Worm (Caenorhabditis elegans) whole organism, L4 larva: ENCODE results near the gene srh-298.

Experiments used
- F10B5.3 ChIP-seq: sonication (generic microtip); optimal IDR thresholded peaks from 2 replicates; lab custom pipeline; 2016; ENCODE audit warnings: mild to moderate bottlenecking, missing genetic modification characterization, missing compliant biosample characterization
- R02D3.7 ChIP-seq: fragments of 150-350 bp; sonication (generic microtip); optimal IDR thresholded peaks from 3 replicates; lab custom pipeline; 2014; ENCODE audit warnings: missing biosample characterization, missing genetic modification characterization
- Y48G9A.11 ChIP-seq: fragments of 200-800 bp; sonication (Bioruptor generic); IDR thresholded peaks from 2 replicates; pipeline ENCODE4 v1.3.6; 2022; ENCODE audit warnings: missing genetic modification reagents, missing genetic modification characterization, missing compliant biosample characterization
- aha-1 ChIP-seq: fragments of 150-350 bp; peaks from one replicate; lab custom pipeline; 2014; ENCODE audit warnings: missing biosample characterization, missing genetic modification characterization
- ama-1 ChIP-seq: fragments of 150-350 bp; optimal IDR thresholded peaks from 2 replicates; lab custom pipeline; 2014; ENCODE audit warnings: inconsistent platforms, mixed read lengths
- ceh-20 ChIP-seq: fragments of 200-800 bp; sonication (Bioruptor generic); IDR thresholded peaks from 2 replicates; pipeline ENCODE4 v1.3.6; 2022; ENCODE audit warnings: missing genetic modification reagents, missing genetic modification characterization, missing compliant biosample characterization
- ceh-32 ChIP-seq: sonication (generic microtip); optimal IDR thresholded peaks from 2 replicates; lab custom pipeline; 2016; ENCODE audit warnings: mild to moderate bottlenecking, missing genetic modification characterization, missing compliant biosample characterization; ENCODE audit not compliant: poor library complexity
- ceh-82 ChIP-seq: sonication (generic microtip); optimal IDR thresholded peaks from 2 replicates; lab custom pipeline; 2017; ENCODE audit warnings: missing biosample characterization, missing genetic modification characterization
- cey-2 ChIP-seq: sonication (generic microtip); optimal IDR thresholded peaks from 3 replicates; lab custom pipeline; 2017; ENCODE audit warnings: missing genetic modification characterization, mild to moderate bottlenecking, missing compliant biosample characterization, antibody characterized with exemption, borderline replicate concordance; ENCODE audit not compliant: insufficient read depth
- daf-12 ChIP-seq: fragments of 150-350 bp; optimal IDR thresholded peaks from 2 replicates; lab custom pipeline; 2014; ENCODE audit warnings: missing biosample characterization, missing genetic modification reagents, missing genetic modification characterization
- daf-16 ChIP-seq, 3 experiments: sonication (generic microtip); optimal IDR thresholded peaks; 2 replicates each; lab custom pipeline; 2016 to 2017; ENCODE audit warnings: missing genetic modification characterization in 3 of 3, missing genetic modification reagents in 3 of 3, mild to moderate bottlenecking in 2 of 3, missing compliant biosample characterization in 2 of 3, missing biosample characterization in 1 of 3, moderate library complexity in 1 of 3
- dmd-6 ChIP-seq: fragments of 200-800 bp; sonication (Bioruptor generic); IDR thresholded peaks from 2 replicates; pipeline ENCODE4 v1.3.6; 2022; ENCODE audit warnings: missing genetic modification reagents, missing genetic modification characterization, missing compliant biosample characterization
- dve-1 ChIP-seq: sonication (generic microtip); optimal IDR thresholded peaks from 2 replicates; lab custom pipeline; 2017; ENCODE audit warnings: antibody characterized with exemption, mild to moderate bottlenecking, missing genetic modification characterization, missing compliant biosample characterization; ENCODE audit not compliant: insufficient read depth
- egl-43 ChIP-seq: fragments of 200-800 bp; sonication (Bioruptor generic); IDR thresholded peaks from 2 replicates; pipeline ENCODE4 v1.3.6; 2022; ENCODE audit warnings: missing genetic modification reagents, missing genetic modification characterization, missing compliant biosample characterization
- fkh-10 ChIP-seq: fragments of 150-350 bp; optimal IDR thresholded peaks from 2 replicates; lab custom pipeline; 2014; ENCODE audit warnings: missing biosample characterization, missing genetic modification reagents, missing genetic modification characterization
- hif-1 ChIP-seq, 2 experiments: sonication (generic microtip); optimal IDR thresholded peaks; 2 replicates each; lab custom pipeline; 2016 to 2017; ENCODE audit warnings: missing compliant biosample characterization in 2 of 2, missing genetic modification characterization in 2 of 2, missing genetic modification reagents in 2 of 2, missing genotype in 2 of 2, mild to moderate bottlenecking in 1 of 2
- hlh-30 ChIP-seq: sonication (generic microtip); optimal IDR thresholded peaks from 2 replicates; lab custom pipeline; 2017; ENCODE audit warnings: antibody characterized with exemption, mild to moderate bottlenecking, missing genetic modification characterization, missing compliant biosample characterization; ENCODE audit not compliant: insufficient read depth
- jun-1 ChIP-seq: fragments of 150-350 bp; optimal IDR thresholded peaks from 2 replicates; lab custom pipeline; 2014; ENCODE audit warnings: missing biosample characterization, missing genetic modification reagents, missing genetic modification characterization
- lin-1 ChIP-seq: fragments of 200-800 bp; sonication (Bioruptor generic); IDR thresholded peaks from 2 replicates; pipeline ENCODE4 v1.3.6; 2022; ENCODE audit warnings: missing genetic modification reagents, missing genetic modification characterization, missing compliant biosample characterization
- lin-15B ChIP-seq: fragments of 150-350 bp; sonication (generic microtip); optimal IDR thresholded peaks from 3 replicates; lab custom pipeline; 2014; ENCODE audit warnings: missing biosample characterization, missing genetic modification characterization
- lin-29 ChIP-seq: fragments of 200-800 bp; sonication (Bioruptor generic); IDR thresholded peaks from 2 replicates; pipeline ENCODE4 v1.3.6; 2022; ENCODE audit warnings: missing genetic modification reagents, missing genetic modification characterization, missing compliant biosample characterization
- mdt-29 ChIP-seq: fragments of 200-800 bp; sonication (Bioruptor generic); IDR thresholded peaks from 2 replicates; pipeline ENCODE4 v1.3.6; 2022; ENCODE audit warnings: missing genetic modification reagents, missing genetic modification characterization, missing compliant biosample characterization
- mep-1 ChIP-seq: fragments of 150-350 bp; sonication (generic microtip); optimal IDR thresholded peaks from 3 replicates; lab custom pipeline; 2014; ENCODE audit warnings: missing biosample characterization, missing genetic modification characterization
- nhr-10 ChIP-seq: fragments of 150-350 bp; optimal IDR thresholded peaks from 2 replicates; lab custom pipeline; 2014; ENCODE audit warnings: missing biosample characterization, missing genetic modification characterization
- nhr-111 ChIP-seq: fragments of 200-800 bp; sonication (Bioruptor generic); optimal IDR thresholded peaks from 2 replicates; lab custom pipeline; 2018; ENCODE audit warnings: mild to moderate bottlenecking, missing genetic modification characterization, missing compliant biosample characterization
- nhr-237 ChIP-seq: sonication (generic microtip); optimal IDR thresholded peaks from 2 replicates; lab custom pipeline; 2017; ENCODE audit warnings: missing biosample characterization, missing genetic modification characterization
- nhr-28 ChIP-seq: fragments of 150-350 bp; optimal IDR thresholded peaks from 2 replicates; lab custom pipeline; 2014; ENCODE audit warnings: missing biosample characterization, missing genetic modification characterization
- nhr-76 ChIP-seq: fragments of 150-350 bp; optimal IDR thresholded peaks from 2 replicates; lab custom pipeline; 2014; ENCODE audit warnings: missing biosample characterization, missing genetic modification characterization
- php-3 ChIP-seq: fragments of 200-800 bp; sonication (Bioruptor generic); IDR thresholded peaks from 2 replicates; pipeline ENCODE4 v1.3.6; 2022; ENCODE audit warnings: missing genetic modification reagents, missing genetic modification characterization, missing compliant biosample characterization
- pqm-1 ChIP-seq: sonication (generic microtip); optimal IDR thresholded peaks from 2 replicates; lab custom pipeline; 2017; ENCODE audit warnings: missing biosample characterization, missing genetic modification characterization
- skn-1 ChIP-seq: fragments of 150-350 bp; optimal IDR thresholded peaks from 2 replicates; lab custom pipeline; 2014; ENCODE audit warnings: missing biosample characterization, missing genetic modification characterization
- snpc-4 ChIP-seq: fragments of 150-350 bp; optimal IDR thresholded peaks from 2 replicates; lab custom pipeline; 2014; ENCODE audit warnings: missing biosample characterization, missing genetic modification characterization
- spr-3 ChIP-seq: fragments of 200-800 bp; sonication (Bioruptor generic); optimal IDR thresholded peaks from 2 replicates; lab custom pipeline; 2018; ENCODE audit warnings: mild to moderate bottlenecking, missing genetic modification characterization, missing compliant biosample characterization
- tag-97 ChIP-seq: fragments of 200-800 bp; sonication (Bioruptor generic); IDR thresholded peaks from 2 replicates; pipeline ENCODE4 v1.3.6; 2022; ENCODE audit warnings: missing genetic modification characterization, missing compliant biosample characterization
- tra-1 ChIP-seq: fragments of 200-800 bp; sonication (Bioruptor generic); IDR thresholded peaks from 2 replicates; pipeline ENCODE4 v1.3.6; 2022; ENCODE audit warnings: missing genetic modification reagents, missing genetic modification characterization, missing compliant biosample characterization
- unc-62 ChIP-seq, 3 experiments: fragments of 150-350 bp in 1 of 3; sonication (generic microtip); optimal IDR thresholded peaks in 2 of 3; peaks in 1 of 3; 1 replicate in 1 of 3; 2 replicates in 2 of 3; lab custom pipeline; 2014 to 2017; ENCODE audit warnings: missing biosample characterization in 3 of 3, missing genetic modification characterization in 3 of 3, missing genetic modification reagents in 3 of 3, missing genotype in 1 of 3
- vab-7 ChIP-seq: fragments of 200-800 bp; sonication (Bioruptor generic); IDR thresholded peaks from 2 replicates; pipeline ENCODE4 v1.3.6; 2022; ENCODE audit warnings: missing genetic modification reagents, missing genetic modification characterization, missing compliant biosample characterization
- ztf-11 ChIP-seq: fragments of 150-350 bp; optimal IDR thresholded peaks from 2 replicates; lab custom pipeline; 2014; ENCODE audit warnings: missing biosample characterization, missing genetic modification characterization

srh-298 gene

ce11 chrV:17780285-17780684 lies 38.4 kb upstream of the srh-298 start:
- TF ChIP-seq aha-1 (tag; lab: Kevin White, UChicago) (peak; percentile 13), dve-1 (tag; lab: Kevin White, UChicago) (peak; percentile 47), dmd-6 (GFP tag; lab: Robert Waterston, UW) (peak; percentile 20; the same call in 1 of the 2 replicates), unc-62 (GFP tag; optimal IDR thresholded peaks at IDR 0.05 in 1 of 2; lab: Kevin White, UChicago) (peak in 1 of 2 experiments; percentile 30), unc-62 (tag; optimal IDR thresholded peaks at IDR 0.05; lab: Kevin White, UChicago) (no peak), nhr-237 (tag; lab: Kevin White, UChicago) (no peak), R02D3.7 (tag; lab: Kevin White, UChicago) (no peak), cey-2 (no peak), nhr-76 (no peak), hlh-30 (tag; lab: Kevin White, UChicago) (peak; percentile 63), mep-1 (tag; lab: Kevin White, UChicago) (peak; percentile 22), pqm-1 (tag; lab: Kevin White, UChicago) (peak; percentile 53), nhr-28 (tag; lab: Kevin White, UChicago) (peak; percentile 69), ztf-11 (tag; lab: Kevin White, UChicago) (no peak), nhr-10 (tag; lab: Kevin White, UChicago) (no peak), daf-16 (GFP tag; optimal IDR thresholded peaks at IDR 0.05; lab: Kevin White, UChicago) (no peak), daf-16 (tag; optimal IDR thresholded peaks at IDR 0.05; lab: Kevin White, UChicago) (peak; percentile 21), fkh-10 (GFP tag; lab: Kevin White, UChicago) (no peak), php-3 (GFP tag; lab: Robert Waterston, UW) (peak; percentile 49; the same call in 1 of the 2 replicates), ceh-20 (no peak)

ce11 chrV:17783542-17783941 lies 35.1 kb upstream of the srh-298 start, which contains the start of gene srab-12:
Gene srab-12 (minus strand): TSS chrV:17783642.
- no peak for TF ChIP-seq Y48G9A.11 (GFP tag; lab: Robert Waterston, UW)

- peak in 1 of 2 experiments; percentile 90 for TF ChIP-seq unc-62 (GFP tag; optimal IDR thresholded peaks at IDR 0.05 in 1 of 2; lab: Kevin White, UChicago)
- TF ChIP-seq unc-62 (tag; optimal IDR thresholded peaks at IDR 0.05; lab: Kevin White, UChicago), result no peak
- no peak for TF ChIP-seq ama-1
- no peak for TF ChIP-seq ceh-32 (tag; lab: Kevin White, UChicago)
- no peak for TF ChIP-seq dve-1 (tag; lab: Kevin White, UChicago)
- no peak for TF ChIP-seq tag-97 (GFP tag; lab: Robert Waterston, UW)
Observed at ce11 chrV:17784363-17784762, 34.3 kb upstream of the srh-298 start.

- TF ChIP-seq aha-1 (tag; lab: Kevin White, UChicago), result peak; percentile 64
- TF ChIP-seq egl-43 (GFP tag; lab: Robert Waterston, UW), result no peak
- TF ChIP-seq unc-62 (GFP tag; optimal IDR thresholded peaks at IDR 0.05 in 1 of 2; lab: Kevin White, UChicago), result peak in 1 of 2 experiments; percentile 20
- TF ChIP-seq unc-62 (tag; optimal IDR thresholded peaks at IDR 0.05; lab: Kevin White, UChicago), result no peak
- TF ChIP-seq spr-3 (GFP tag; lab: Kevin White, UChicago), result no peak
Observed at ce11 chrV:17790191-17790590, 28.5 kb upstream of the srh-298 start, which contains the start of gene srh-290. Gene srh-290 (plus strand): TSS chrV:17790491.

ce11 chrV:17793986-17794385 lies 24.7 kb upstream of the srh-298 start, which contains the start of gene srh-289:
Gene srh-289 (minus strand): TSS chrV:17794086.
- TF ChIP-seq lin-15B (tag; lab: Kevin White, UChicago) (no peak), nhr-28 (tag; lab: Kevin White, UChicago) (no peak), ceh-82 (tag; lab: Kevin White, UChicago) (no peak), snpc-4 (tag; lab: Kevin White, UChicago) (no peak), ztf-11 (tag; lab: Kevin White, UChicago) (no peak), skn-1 (tag; lab: Kevin White, UChicago) (no peak), nhr-237 (tag; lab: Kevin White, UChicago) (no peak), lin-1 (GFP tag; lab: Robert Waterston, UW) (no peak), php-3 (GFP tag; lab: Robert Waterston, UW) (no peak), pqm-1 (tag; lab: Kevin White, UChicago) (no peak), tra-1 (no peak), mdt-29 (no peak), lin-29 (GFP tag; lab: Robert Waterston, UW) (no peak), daf-12 (tag; lab: Kevin White, UChicago) (no peak), tag-97 (GFP tag; lab: Robert Waterston, UW) (no peak), nhr-111 (no peak), F10B5.3 (tag; lab: Kevin White, UChicago) (no peak), jun-1 (tag; lab: Kevin White, UChicago) (no peak), hif-1 (tag; optimal IDR thresholded peaks at IDR 0.05; lab: Kevin White, UChicago) (no peak), vab-7 (GFP tag; lab: Robert Waterston, UW) (no peak)
- TF ChIP-seq, all 104 proteins: peak for 0
